Worm (Caenorhabditis elegans) whole organism, late embryonic: ENCODE results near the gene C01G12.3.

Experiments used
- pax-1 ChIP-seq: fragments of 150-350 bp; optimal IDR thresholded peaks from 2 replicates; lab custom pipeline; 2014; ENCODE audit warnings: missing biosample characterization, missing genetic modification characterization
- rnt-1 ChIP-seq: sonication (generic microtip); optimal IDR thresholded peaks from 2 replicates; lab custom pipeline; 2016; ENCODE audit warnings: missing genetic modification characterization, missing compliant biosample characterization

DNA sequence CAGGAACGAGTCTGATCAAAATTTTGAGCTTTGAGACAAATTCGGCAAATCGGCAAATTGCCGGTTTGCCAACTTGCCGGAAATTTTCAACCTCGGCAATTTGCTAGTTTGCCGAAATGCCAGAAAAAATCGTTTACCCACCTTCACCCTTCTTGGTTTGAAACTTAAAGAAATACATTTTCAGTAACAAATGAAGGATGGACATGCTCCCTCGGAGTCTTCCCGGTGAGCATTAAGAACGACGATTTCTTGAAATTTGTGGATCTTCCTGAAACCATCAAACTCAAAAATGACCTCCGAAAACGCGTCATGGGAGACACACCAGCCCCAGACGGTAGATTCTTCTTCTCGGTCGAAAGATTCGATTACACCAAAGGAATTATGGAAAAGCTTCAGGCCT is 20.6 kb upstream of the C01G12.3 start:
- TF ChIP-seq pax-1 (tag; lab: Kevin White, UChicago): no peak
- no peak for TF ChIP-seq rnt-1 (tag; lab: Kevin White, UChicago)
